Worm (Caenorhabditis elegans) whole organism, mixed stage, embryonic: Measurements from ENCODE around the gene Y7A5A.8.
A peak's percentile ranks its signal among the peaks of the same experiment; 100 is the strongest.

Experiments
- M03D4.4 ChIP-seq: sonication (generic microtip); optimal IDR thresholded peaks from 2 replicates; lab custom pipeline; 2017; ENCODE audit warnings: mild to moderate bottlenecking, missing genetic modification characterization, missing compliant biosample characterization
- bed-3 ChIP-seq: fragments of 200-800 bp; sonication (Bioruptor generic); optimal IDR thresholded peaks from 3 replicates; lab custom pipeline; 2018; ENCODE audit warnings: mild to moderate bottlenecking, missing genetic modification characterization, moderate library complexity, missing compliant biosample characterization
- blmp-1 ChIP-seq: fragments of 150-350 bp; optimal IDR thresholded peaks from 2 replicates; lab custom pipeline; 2014; ENCODE audit warnings: missing biosample characterization, missing genetic modification characterization
- ceh-39 ChIP-seq: fragments of 150-350 bp; optimal IDR thresholded peaks from 2 replicates; lab custom pipeline; 2014; ENCODE audit warnings: missing biosample characterization, missing genetic modification characterization
- ceh-43 ChIP-seq: fragments of 200-800 bp; sonication (Bioruptor generic); optimal IDR thresholded peaks from 2 replicates; lab custom pipeline; 2018; ENCODE audit warnings: mild to moderate bottlenecking, missing genetic modification characterization, moderate library complexity, missing compliant biosample characterization
- ceh-83 ChIP-seq: fragments of 200-800 bp; sonication (Bioruptor generic); optimal IDR thresholded peaks from 2 replicates; lab custom pipeline; 2018; ENCODE audit warnings: mild to moderate bottlenecking, missing genetic modification characterization, missing compliant biosample characterization
- ces-1 ChIP-seq: fragments of 150-350 bp; optimal IDR thresholded peaks from 2 replicates; lab custom pipeline; 2014; ENCODE audit warnings: missing biosample characterization, missing genetic modification reagents, missing genetic modification characterization
- cnd-1 ChIP-seq: fragments of 200-800 bp; sonication (Bioruptor generic); optimal IDR thresholded peaks from 2 replicates; lab custom pipeline; 2018; ENCODE audit warnings: mild to moderate bottlenecking, missing genetic modification characterization, missing compliant biosample characterization
- drap-1 ChIP-seq: fragments of 200-800 bp; sonication (Bioruptor generic); optimal IDR thresholded peaks from 3 replicates; lab custom pipeline; 2018; ENCODE audit warnings: mild to moderate bottlenecking, missing genetic modification characterization, missing compliant biosample characterization
- elt-1 ChIP-seq: sonication (generic microtip); optimal IDR thresholded peaks from 2 replicates; lab custom pipeline; 2017; ENCODE audit warnings: missing genetic modification characterization, mild to moderate bottlenecking, missing compliant biosample characterization, antibody characterized with exemption, moderate library complexity, borderline replicate concordance; ENCODE audit not compliant: insufficient read depth
- elt-3 ChIP-seq: fragments of 150-350 bp; optimal IDR thresholded peaks from 2 replicates; lab custom pipeline; 2014; ENCODE audit warnings: missing biosample characterization, missing genetic modification characterization
- flh-1 ChIP-seq: fragments of 200-800 bp; sonication (Bioruptor generic); optimal IDR thresholded peaks from 2 replicates; lab custom pipeline; 2018; ENCODE audit warnings: mild to moderate bottlenecking, missing genetic modification characterization, moderate library complexity, missing compliant biosample characterization
- ham-2 ChIP-seq: fragments of 200-800 bp; sonication (Bioruptor generic); optimal IDR thresholded peaks from 2 replicates; lab custom pipeline; 2018; ENCODE audit warnings: mild to moderate bottlenecking, missing genetic modification characterization, missing compliant biosample characterization
- hlh-1 ChIP-seq: fragments of 150-350 bp; optimal IDR thresholded peaks from 2 replicates; lab custom pipeline; 2014; ENCODE audit warnings: missing biosample characterization, missing genetic modification reagents, missing genetic modification characterization
- lin-13 ChIP-seq: fragments of 150-350 bp; optimal IDR thresholded peaks from 2 replicates; lab custom pipeline; 2014; ENCODE audit warnings: missing biosample characterization, missing genetic modification characterization
- lin-32 ChIP-seq: fragments of 200-800 bp; sonication (Bioruptor generic); optimal IDR thresholded peaks from 2 replicates; lab custom pipeline; 2018; ENCODE audit warnings: mild to moderate bottlenecking, missing genetic modification characterization, missing compliant biosample characterization
- lsy-2 ChIP-seq: fragments of 150-350 bp; optimal IDR thresholded peaks from 2 replicates; lab custom pipeline; 2014; ENCODE audit warnings: missing biosample characterization, missing genetic modification characterization
- mab-5 ChIP-seq: fragments of 150-350 bp; optimal IDR thresholded peaks from 2 replicates; lab custom pipeline; 2014; ENCODE audit warnings: missing biosample characterization, missing genetic modification characterization
- mep-1 ChIP-seq: fragments of 150-350 bp; optimal IDR thresholded peaks from 2 replicates; lab custom pipeline; 2017; ENCODE audit warnings: missing biosample characterization, missing genetic modification reagents, missing genetic modification characterization, inconsistent platforms
- mls-2 ChIP-seq: sonication (generic microtip); optimal IDR thresholded peaks from 2 replicates; lab custom pipeline; 2016; ENCODE audit warnings: mild to moderate bottlenecking, missing genetic modification characterization, moderate library complexity, missing compliant biosample characterization
- nhr-12 ChIP-seq: fragments of 150-350 bp; optimal IDR thresholded peaks from 2 replicates; lab custom pipeline; 2014; ENCODE audit warnings: missing biosample characterization, missing genetic modification characterization
- nhr-2 ChIP-seq: fragments of 150-350 bp; optimal IDR thresholded peaks from 2 replicates; lab custom pipeline; 2014; ENCODE audit warnings: missing biosample characterization, missing genetic modification characterization
- nhr-237 ChIP-seq: fragments of 150-350 bp; optimal IDR thresholded peaks from 2 replicates; lab custom pipeline; 2014; ENCODE audit warnings: missing biosample characterization, missing genetic modification characterization
- nhr-28 ChIP-seq: fragments of 150-350 bp; optimal IDR thresholded peaks from 2 replicates; lab custom pipeline; 2014; ENCODE audit warnings: missing biosample characterization, missing genetic modification characterization
- nhr-76 ChIP-seq: sonication (generic microtip); optimal IDR thresholded peaks from 2 replicates; lab custom pipeline; 2017; ENCODE audit warnings: missing biosample characterization, missing genetic modification characterization
- pha-4 ChIP-seq: fragments of 150-350 bp; optimal IDR thresholded peaks from 2 replicates; lab custom pipeline; 2018; ENCODE audit warnings: missing biosample characterization, missing genetic modification reagents, missing genetic modification characterization
- sem-2 ChIP-seq: fragments of 200-800 bp; sonication (Bioruptor generic); optimal IDR thresholded peaks from 2 replicates; lab custom pipeline; 2018; ENCODE audit warnings: mild to moderate bottlenecking, missing genetic modification characterization, missing compliant biosample characterization
- snpc-4 ChIP-seq: fragments of 150-350 bp; optimal IDR thresholded peaks from 2 replicates; lab custom pipeline; 2014; ENCODE audit warnings: missing biosample characterization, missing genetic modification characterization
- sptf-1 ChIP-seq: sonication (generic microtip); optimal IDR thresholded peaks from 2 replicates; lab custom pipeline; 2017; ENCODE audit warnings: mild to moderate bottlenecking, missing genetic modification characterization, moderate library complexity, missing compliant biosample characterization
- tbx-8 ChIP-seq: fragments of 200-800 bp; sonication (Bioruptor generic); optimal IDR thresholded peaks from 2 replicates; lab custom pipeline; 2018; ENCODE audit warnings: mild to moderate bottlenecking, missing genetic modification characterization, moderate library complexity, missing compliant biosample characterization
- unc-120 ChIP-seq: sonication (generic microtip); optimal IDR thresholded peaks from 2 replicates; lab custom pipeline; 2017; ENCODE audit warnings: missing genetic modification characterization, missing compliant biosample characterization; ENCODE audit not compliant: poor library complexity, severe bottlenecking
- unc-39 ChIP-seq: fragments of 150-350 bp; optimal IDR thresholded peaks from 2 replicates; lab custom pipeline; 2014; ENCODE audit warnings: missing biosample characterization, missing genetic modification characterization
- unc-62 ChIP-seq: fragments of 150-350 bp; optimal IDR thresholded peaks from 2 replicates; lab custom pipeline; 2014; ENCODE audit warnings: missing biosample characterization, missing genetic modification reagents, missing genetic modification characterization
- zip-8 ChIP-seq: fragments of 150-350 bp; optimal IDR thresholded peaks from 2 replicates; lab custom pipeline; 2014; ENCODE audit warnings: missing biosample characterization, missing genetic modification characterization
- ztf-11 ChIP-seq: fragments of 150-350 bp; optimal IDR thresholded peaks from 2 replicates; lab custom pipeline; 2014; ENCODE audit warnings: missing biosample characterization, missing genetic modification characterization

Y7A5A.8 gene

ce11 chrX:15848867-15849266 lies 26.6 kb downstream of the Y7A5A.8 start:
- TF ChIP-seq ceh-43 (no peak), M03D4.4 (no peak), mep-1 (tag; lab: Kevin White, UChicago) (no peak), zip-8 (tag; lab: Kevin White, UChicago) (peak; percentile 93), tbx-8 (GFP tag; lab: Kevin White, UChicago) (no peak), mls-2 (tag; lab: Kevin White, UChicago) (no peak), unc-39 (tag; lab: Kevin White, UChicago) (no peak)

DNA sequence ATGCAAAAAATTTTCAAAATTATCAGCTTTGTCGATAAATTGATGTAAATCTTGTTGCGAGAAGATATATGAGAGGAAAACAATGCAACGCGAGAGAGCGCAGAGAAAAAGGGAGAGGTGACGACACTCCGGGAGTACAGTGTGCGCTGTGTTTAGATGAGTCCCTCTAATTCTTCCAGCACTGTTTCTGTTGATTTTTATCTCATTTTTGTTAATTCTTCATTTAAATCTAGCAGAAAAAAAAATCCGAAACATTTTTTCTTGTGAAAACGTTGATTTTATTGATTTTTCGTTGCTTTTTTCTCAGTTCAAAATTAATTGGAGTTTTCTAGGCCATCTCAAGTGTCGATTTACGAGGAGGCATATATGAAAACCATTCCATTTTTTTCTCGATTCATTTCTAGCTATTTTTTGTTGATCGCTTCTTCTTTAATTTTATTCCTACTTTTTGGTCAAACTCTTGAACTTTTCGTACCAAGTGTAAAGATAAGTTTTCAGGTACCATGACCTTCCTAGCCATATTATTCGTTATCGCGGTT lies 27.2 kb downstream of the Y7A5A.8 start, which contains the start of gene acl-1:
Gene acl-1 (plus strand): TSS at position 489 of the 539 bp plus-strand sequence.
- TF ChIP-seq ham-2 (no peak), zip-8 (tag; lab: Kevin White, UChicago) (no peak), nhr-12 (tag; lab: Kevin White, UChicago) (no peak), cnd-1 (tag; lab: Kevin White, UChicago) (no peak), ceh-39 (peak; percentile 13), hlh-1 (peak; percentile 20), sem-2 (GFP tag; lab: Kevin White, UChicago) (no peak), unc-62 (GFP tag; lab: Kevin White, UChicago) (no peak), pha-4 (tag; lab: Kevin White, UChicago) (no peak), ceh-43 (no peak), elt-3 (no peak), lin-32 (GFP tag; lab: Kevin White, UChicago) (no peak), nhr-237 (peak; percentile 74), mab-5 (tag; lab: Kevin White, UChicago) (no peak), mep-1 (tag; lab: Kevin White, UChicago) (peak; percentile 42), sptf-1 (tag; lab: Kevin White, UChicago) (peak; percentile 41), flh-1 (GFP tag; lab: Kevin White, UChicago) (no peak), nhr-28 (tag; lab: Kevin White, UChicago) (no peak), tbx-8 (GFP tag; lab: Kevin White, UChicago) (no peak), nhr-2 (no peak), ceh-83 (peak; percentile 41), mls-2 (tag; lab: Kevin White, UChicago) (no peak), lin-13 (tag; lab: Kevin White, UChicago) (no peak), M03D4.4 (no peak), bed-3 (no peak), snpc-4 (tag; lab: Kevin White, UChicago) (no peak), lsy-2 (tag; lab: Kevin White, UChicago) (peak; percentile 74), drap-1 (GFP tag; lab: Kevin White, UChicago) (no peak), blmp-1 (tag; lab: Kevin White, UChicago) (no peak), unc-39 (tag; lab: Kevin White, UChicago) (no peak), elt-1 (tag; lab: Kevin White, UChicago) (no peak), ztf-11 (tag; lab: Kevin White, UChicago) (no peak), unc-120 (no peak), nhr-76 (tag; lab: Kevin White, UChicago) (no peak), ces-1 (GFP tag; lab: Kevin White, UChicago) (peak; percentile 84)

ce11 chrX:15851013-15851412 lies 28.7 kb downstream of the Y7A5A.8 start:
- TF ChIP-seq unc-62 (GFP tag; lab: Kevin White, UChicago), result no peak

- no peak for TF ChIP-seq sptf-1 (tag; lab: Kevin White, UChicago)
- no peak for TF ChIP-seq lsy-2 (tag; lab: Kevin White, UChicago)
- no peak for TF ChIP-seq ceh-43
- TF ChIP-seq unc-39 (tag; lab: Kevin White, UChicago), result no peak
Observed at ce11 chrX:15856853-15857252, 34.6 kb downstream of the Y7A5A.8 start, which contains the start of gene F53H4.2. Gene F53H4.2 (plus strand): TSS chrX:15857153.
